Fruit fly (Drosophila melanogaster) whole organism, embryonic: Measurements from ENCODE around the gene Z600.

Source experiments
- Abd-B ChIP-seq: fragments of 200-800 bp; sonication (Bioruptor generic); optimal IDR thresholded peaks from 2 replicates; lab custom pipeline; 2018; ENCODE audit warnings: missing biosample characterization, mild to moderate bottlenecking, missing genetic modification characterization, moderate library complexity
- CG34224 ChIP-seq: fragments of 200-800 bp; sonication (Bioruptor generic); IDR thresholded peaks from 3 replicates; pipeline ENCODE4 v1.3.6; 2022; ENCODE audit warnings: missing biosample characterization, missing genetic modification characterization; ENCODE audit not compliant: partially characterized antibody
- CG4404 ChIP-seq: fragments of 200-800 bp; sonication (Bioruptor generic); IDR thresholded peaks from 2 replicates; pipeline ENCODE4 v1.3.6; 2022; ENCODE audit warnings: missing biosample characterization, missing genetic modification characterization
- CG6791 ChIP-seq: fragments of 200-800 bp; sonication (Bioruptor generic); IDR thresholded peaks from 3 replicates; pipeline ENCODE4 v1.3.6; 2022; ENCODE audit warnings: missing biosample characterization, missing genetic modification characterization; ENCODE audit not compliant: partially characterized antibody
- CG9215 ChIP-seq: fragments of 200-800 bp; sonication (Bioruptor generic); IDR thresholded peaks from 2 replicates; pipeline ENCODE4 v1.3.6; 2022; ENCODE audit warnings: missing biosample characterization, missing genetic modification characterization
- CkIIα-i1 ChIP-seq: fragments of 200-800 bp; sonication (Bioruptor generic); IDR thresholded peaks from 2 replicates; pipeline ENCODE4 v1.3.6; 2022; ENCODE audit warnings: missing biosample characterization, missing genetic modification characterization
- Usf ChIP-seq: fragments of 200-800 bp; sonication (Bioruptor generic); optimal IDR thresholded peaks from 2 replicates; lab custom pipeline; 2017; ENCODE audit warnings: missing genotype, missing biosample characterization, missing genetic modification characterization
- al ChIP-seq: fragments of 200-800 bp; sonication (Bioruptor generic); IDR thresholded peaks from 2 replicates; pipeline ENCODE4 v1.3.6; 2022; ENCODE audit warnings: missing biosample characterization, missing genetic modification characterization
- amos ChIP-seq: fragments of 200-800 bp; sonication (Bioruptor generic); IDR thresholded peaks from 2 replicates; pipeline ENCODE4 v1.3.6; 2022; ENCODE audit warnings: missing biosample characterization, missing genetic modification characterization; ENCODE audit not compliant: partially characterized antibody
- kni ChIP-seq: fragments of 200-800 bp; sonication (Bioruptor generic); optimal IDR thresholded peaks from 3 replicates; lab custom pipeline; 2017; ENCODE audit warnings: mild to moderate bottlenecking, missing biosample characterization, missing genetic modification reagents, missing genetic modification characterization
- zen2 ChIP-seq: fragments of 200-800 bp; sonication (Bioruptor generic); IDR thresholded peaks from 3 replicates; pipeline ENCODE4 v1.3.6; 2022; ENCODE audit warnings: missing biosample characterization, missing genetic modification characterization; ENCODE audit not compliant: partially characterized antibody

dm6 chr3L:15532368-15533030 is 23.6 kb downstream of the Z600 start:
- TF ChIP-seq al (GFP tag; lab: Robert Waterston, UW): peak; percentile 35; the same call in 1 of the 2 replicates
- no peak for TF ChIP-seq zen2 (GFP tag; lab: Robert Waterston, UW)
- no peak for TF ChIP-seq CG9215 (GFP tag; lab: Robert Waterston, UW)
- TF ChIP-seq CkIIα-i1: no peak
- peak; percentile 27 for TF ChIP-seq kni
- TF ChIP-seq CG6791: no peak
- TF ChIP-seq CG34224 (GFP tag; lab: Robert Waterston, UW): no peak
- TF ChIP-seq CG4404: peak; percentile 24; the same call in 1 of the 2 replicates
- TF ChIP-seq amos (GFP tag; lab: Robert Waterston, UW): no peak
- no peak for TF ChIP-seq Usf (GFP tag; lab: Kevin White, UChicago)
- TF ChIP-seq Abd-B: peak; percentile 15
